Fruit fly (Drosophila melanogaster): ENCODE measurements around the gene nac.
A peak's percentile ranks its signal among the peaks of the same experiment; 100 is the strongest.

nac gene

DNA sequence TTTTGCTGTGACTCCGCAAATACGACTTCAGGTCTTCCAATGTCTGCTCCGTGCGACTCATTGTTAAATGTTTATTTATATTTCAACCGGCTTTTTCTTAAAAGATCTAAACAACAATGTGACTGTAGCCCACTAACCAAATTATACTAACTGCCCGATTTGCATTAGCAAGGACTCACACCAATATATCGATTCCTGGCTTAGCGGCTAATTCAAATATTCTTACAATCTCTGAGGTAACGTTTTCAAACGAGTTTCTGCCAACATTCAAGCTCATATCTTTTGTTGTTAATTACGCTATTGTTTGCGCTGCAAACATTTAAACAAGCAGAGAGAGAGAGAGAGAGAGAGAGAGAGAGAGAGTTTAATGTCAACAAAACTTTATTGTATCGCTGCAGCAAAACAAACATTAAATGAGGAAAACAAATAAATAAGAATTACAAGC, 4.7 kb upstream of the nac start, which contains the start of gene tex (continued):
- TF ChIP-seq Dbx (GFP tag; IDR thresholded peaks at IDR 0.05) (no peak), fd64A (GFP tag; optimal IDR thresholded peaks at IDR 0.05) (peak; percentile 81), dan (GFP tag; IDR thresholded peaks at IDR 0.05) (no peak), CG4328 (GFP tag; optimal IDR thresholded peaks at IDR 0.05) (no peak), CG13775 (GFP tag; optimal IDR thresholded peaks at IDR 0.05) (no peak), CG11093 (GFP tag; IDR thresholded peaks at IDR 0.05) (no peak), Aef1 (GFP tag; IDR thresholded peaks at IDR 0.05) (no peak), CG16863 (GFP tag; optimal IDR thresholded peaks at IDR 0.05) (peak; percentile 2), CG2678 (tag; optimal IDR thresholded peaks at IDR 0.05) (no peak), ken (GFP tag; IDR thresholded peaks at IDR 0.05) (no peak), her (GFP tag; optimal IDR thresholded peaks at IDR 0.05) (no peak), CG11456 (GFP tag; IDR thresholded peaks at IDR 0.05) (no peak), klu (GFP tag; IDR thresholded peaks at IDR 0.05) (no peak), D19A (tag; optimal IDR thresholded peaks at IDR 0.05) (peak; percentile 30), Hmr (GFP tag; optimal IDR thresholded peaks at IDR 0.05) (no peak), pho (GFP tag; optimal IDR thresholded peaks at IDR 0.05) (no peak), PHDP (tag; optimal IDR thresholded peaks at IDR 0.05) (peak; percentile 9), CG11723 (GFP tag; optimal IDR thresholded peaks at IDR 0.05) (peak; percentile 25), Dfd (GFP tag; optimal IDR thresholded peaks at IDR 0.05) (no peak), pan (optimal IDR thresholded peaks at IDR 0.05) (no peak), pan (GFP tag; optimal IDR thresholded peaks at IDR 0.05 in 1 of 2, IDR thresholded peaks at IDR 0.05 in 1 of 2) (no peak), Optix (GFP tag; IDR thresholded peaks at IDR 0.05) (no peak), crc (GFP tag; optimal IDR thresholded peaks at IDR 0.05) (no peak), CG7839 (tag; optimal IDR thresholded peaks at IDR 0.05) (no peak), ftz-f1 (GFP tag; optimal IDR thresholded peaks at IDR 0.05) (no peak), z (GFP tag; IDR thresholded peaks at IDR 0.05) (no peak), sisA (GFP tag; IDR thresholded peaks at IDR 0.05) (no peak), CG6689 (GFP tag; IDR thresholded peaks at IDR 0.05) (no peak), tap (tag; optimal IDR thresholded peaks at IDR 0.05) (no peak), CG3281 (GFP tag; optimal IDR thresholded peaks at IDR 0.05) (no peak), nerfin-1 (tag; optimal IDR thresholded peaks at IDR 0.05) (peak; percentile 75), CG9797 (GFP tag; optimal IDR thresholded peaks at IDR 0.05) (peak; percentile 74), Dad (GFP tag; optimal IDR thresholded peaks at IDR 0.05) (no peak), pzg (GFP tag; optimal IDR thresholded peaks at IDR 0.05) (peak; percentile 89), gt (GFP tag; IDR thresholded peaks at IDR 0.05) (no peak), CG9727 (GFP tag; optimal IDR thresholded peaks at IDR 0.05) (peak; percentile 69), bcd (GFP tag; optimal IDR thresholded peaks at IDR 0.05) (peak; percentile 17), ems (GFP tag; optimal IDR thresholded peaks at IDR 0.05) (no peak), CG14860 (GFP tag; IDR thresholded peaks at IDR 0.05; ENCODE audit: partially characterized antibody) (no peak), jing (GFP tag; optimal IDR thresholded peaks at IDR 0.05) (no peak), al (GFP tag; IDR thresholded peaks at IDR 0.05) (no peak), Sry-β (GFP tag; optimal IDR thresholded peaks at IDR 0.05) (peak; percentile 43), ci (GFP tag; IDR thresholded peaks at IDR 0.05) (peak; percentile 65; the same call in 2 of the 3 replicates), HmgD (GFP tag; optimal IDR thresholded peaks at IDR 0.05) (peak; percentile 35), esg (GFP tag; conservative IDR thresholded peaks at IDR 0.05) (no peak), Ssrp (tag; optimal IDR thresholded peaks at IDR 0.05) (no peak), CG10267 (tag; optimal IDR thresholded peaks at IDR 0.05) (peak; percentile 47), grau (tag; optimal IDR thresholded peaks at IDR 0.05) (no peak), CG30020 (tag; optimal IDR thresholded peaks at IDR 0.05) (no peak), B-H1 (GFP tag; IDR thresholded peaks at IDR 0.05) (no peak), Stat92E (GFP tag; optimal IDR thresholded peaks at IDR 0.05) (peak in 1 of 3 experiments; percentile 5), toy (GFP tag; IDR thresholded peaks at IDR 0.05) (no peak)

Data from whole organism, embryonic.